Worm (Caenorhabditis elegans) whole organism, L4 larva: ENCODE measurements around the gene srw-2.

ENCODE experiments used
- Y5F2A.4 ChIP-seq: fragments of 200-800 bp; sonication (Bioruptor generic); optimal IDR thresholded peaks from 2 replicates; lab custom pipeline; 2018; ENCODE audit warnings: mild to moderate bottlenecking, missing genetic modification characterization, missing compliant biosample characterization
- ZK546.5 ChIP-seq, 2 experiments: sonication (generic microtip); optimal IDR thresholded peaks; 2 replicates each; lab custom pipeline; 2017; ENCODE audit warnings: missing biosample characterization in 2 of 2, missing genetic modification characterization in 2 of 2
- ceh-62 ChIP-seq: sonication (generic microtip); optimal IDR thresholded peaks from 2 replicates; lab custom pipeline; 2017; ENCODE audit warnings: missing biosample characterization, missing genetic modification characterization
- fkh-10 ChIP-seq: fragments of 150-350 bp; optimal IDR thresholded peaks from 2 replicates; lab custom pipeline; 2014; ENCODE audit warnings: missing biosample characterization, missing genetic modification reagents, missing genetic modification characterization
- lir-3 ChIP-seq: sonication (generic microtip); optimal IDR thresholded peaks from 2 replicates; lab custom pipeline; 2016; ENCODE audit warnings: mild to moderate bottlenecking, missing genetic modification characterization, missing compliant biosample characterization
- nhr-10 ChIP-seq: fragments of 150-350 bp; optimal IDR thresholded peaks from 2 replicates; lab custom pipeline; 2014; ENCODE audit warnings: missing biosample characterization, missing genetic modification characterization
- nhr-48 ChIP-seq: sonication (generic microtip); optimal IDR thresholded peaks from 2 replicates; lab custom pipeline; 2016; ENCODE audit warnings: mild to moderate bottlenecking, missing genetic modification characterization, missing compliant biosample characterization

DNA sequence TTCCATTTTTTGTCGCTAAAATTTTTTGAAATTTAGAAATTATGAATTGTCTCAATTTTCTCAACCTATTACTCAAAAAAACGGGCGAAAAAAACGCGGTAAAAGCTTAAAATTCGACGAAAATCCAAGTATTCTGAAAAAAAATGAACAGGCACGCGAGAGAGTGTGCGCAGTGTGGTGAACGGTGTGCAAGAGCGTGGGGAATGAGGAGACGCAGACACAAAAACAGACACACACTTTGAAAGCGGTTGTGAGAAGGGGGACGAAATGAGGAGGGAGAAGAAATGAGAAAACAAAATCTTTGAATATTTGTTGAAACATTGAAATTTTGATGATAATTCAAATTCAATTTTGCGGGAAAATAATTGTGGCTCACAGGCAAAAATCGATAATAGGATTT lies 3.9 kb upstream of the srw-2 start, which contains the start of gene T03D3.5:
- TF ChIP-seq lir-3 (tag; lab: Kevin White, UChicago) (no peak), ZK546.5 (tag; optimal IDR thresholded peaks at IDR 0.05; lab: Kevin White, UChicago) (no peak), ceh-62 (tag; lab: Kevin White, UChicago) (no peak), Y5F2A.4 (GFP tag; lab: Kevin White, UChicago) (no peak), fkh-10 (GFP tag; lab: Kevin White, UChicago) (no peak), nhr-48 (no peak), nhr-10 (no peak)
